5 fruit fly cellular contexts compared by ENCODE assay signal in the genomic region with DNA sequence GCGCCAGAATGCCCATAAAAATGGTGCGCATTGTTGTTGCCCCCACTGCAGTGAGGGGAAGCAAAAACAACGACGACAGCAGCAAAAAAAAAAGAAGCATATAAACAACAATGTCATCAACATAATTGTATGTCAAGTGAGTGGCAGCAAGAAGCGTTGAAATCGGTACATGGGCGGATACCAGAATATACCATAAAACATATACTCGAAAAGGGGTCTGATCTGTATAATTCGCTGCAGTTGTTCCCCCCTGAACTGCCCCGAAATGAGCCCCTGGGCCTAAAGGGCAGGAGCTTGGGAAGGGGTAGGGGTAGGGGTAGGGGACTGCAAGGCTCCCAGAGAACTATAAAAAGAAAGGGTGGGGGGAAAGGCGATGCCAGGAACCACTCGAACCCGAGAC.
A peak's percentile ranks its signal among the peaks of the same experiment; 100 is the strongest.
TF ChIP-seq lines count a peak whose summit lies in the region.

No protein-coding gene starts in this region.

- no peak for TF ChIP-seq CTCF in whole organism, embryonic (GFP tag; optimal IDR thresholded peaks at IDR 0.05; lab: Kevin White, UChicago)

TF ChIP-seq in whole organism, adult, 20 proteins besides CTCF, POLR2A, EP300 and RAD21:
- peak; percentile 53 for TF ChIP-seq tj (GFP tag; optimal IDR thresholded peaks at IDR 0.05; lab: Kevin White, UChicago)
- no peak for TF ChIP-seq kay (GFP tag; lab: Kevin White, UChicago; ENCODE audit: borderline replicate concordance)
- TF ChIP-seq CG7101 (tag; optimal IDR thresholded peaks at IDR 0.05; lab: Kevin White, UChicago) = no peak
- no peak for TF ChIP-seq Mnt (GFP tag; optimal IDR thresholded peaks at IDR 0.05; lab: Kevin White, UChicago)
- TF ChIP-seq CG12768 (GFP tag; optimal IDR thresholded peaks at IDR 0.05; lab: Kevin White, UChicago) = no peak
- TF ChIP-seq pad (GFP tag; optimal IDR thresholded peaks at IDR 0.05; lab: Kevin White, UChicago) = no peak

TF ChIP-seq in whole organism, embryonic, 481 proteins besides CTCF, POLR2A, EP300 and RAD21 (continues in another document):
- TF ChIP-seq CG34422 (GFP tag; IDR thresholded peaks at IDR 0.05; lab: Robert Waterston, UW) (0 out of 3 replicates have a peak, but pooled peaks have one; percentile 26), Nf-YC (tag; optimal IDR thresholded peaks at IDR 0.05; lab: Kevin White, UChicago) (no peak), ci (GFP tag; IDR thresholded peaks at IDR 0.05; lab: Robert Waterston, UW) (0 out of 3 replicates have a peak, but pooled peaks have one; percentile 18), CG16815 (GFP tag; optimal IDR thresholded peaks at IDR 0.05; lab: Kevin White, UChicago) (peak; percentile 7), dmrt11E (tag; optimal IDR thresholded peaks at IDR 0.05; lab: Kevin White, UChicago) (peak; percentile 30), crol (GFP tag; IDR thresholded peaks at IDR 0.05; lab: Robert Waterston, UW) (peak; percentile 82), CG1024 (GFP tag; IDR thresholded peaks at IDR 0.05; lab: Robert Waterston, UW) (no peak), ara (GFP tag; IDR thresholded peaks at IDR 0.05; lab: Robert Waterston, UW) (peak; percentile 49; the same call in 1 of the 2 replicates), CG9609 (GFP tag; optimal IDR thresholded peaks at IDR 0.05; lab: Kevin White, UChicago) (no peak), sim (GFP tag; IDR thresholded peaks at IDR 0.05; lab: Robert Waterston, UW) (0 out of 2 replicates have a peak, but pooled peaks have one; percentile 4), CG12155 (GFP tag; optimal IDR thresholded peaks at IDR 0.05; lab: Kevin White, UChicago) (no peak), CG17361 (GFP tag; IDR thresholded peaks at IDR 0.05; lab: Robert Waterston, UW) (0 out of 3 replicates have a peak, but pooled peaks have one; percentile 17), Xrp1 (GFP tag; IDR thresholded peaks at IDR 0.05; lab: Robert Waterston, UW) (peak; percentile 44; the same call in 1 of the 2 replicates), CG12744 (GFP tag; optimal IDR thresholded peaks at IDR 0.05; lab: Kevin White, UChicago) (no peak), CG32772 (GFP tag; IDR thresholded peaks at IDR 0.05; lab: Robert Waterston, UW) (0 out of 2 replicates have a peak, but pooled peaks have one; percentile 22), tin (GFP tag; optimal IDR thresholded peaks at IDR 0.05; lab: Kevin White, UChicago) (no peak), CG4360 (GFP tag; IDR thresholded peaks at IDR 0.05; lab: Robert Waterston, UW) (peak; percentile 64), lola (GFP tag; optimal IDR thresholded peaks at IDR 0.05; lab: Kevin White, UChicago) (no peak)

TF ChIP-seq in whole organism, prepupa, 60 proteins besides CTCF, POLR2A, EP300 and RAD21 (continues in another document):
- TF ChIP-seq fd85E (GFP tag; optimal IDR thresholded peaks at IDR 0.05; lab: Kevin White, UChicago) (no peak), Blimp-1 (GFP tag; optimal IDR thresholded peaks at IDR 0.05; lab: Kevin White, UChicago) (no peak), Sox15 (GFP tag; optimal IDR thresholded peaks at IDR 0.05; lab: Kevin White, UChicago) (no peak), CG11762 (GFP tag; optimal IDR thresholded peaks at IDR 0.05; lab: Kevin White, UChicago; ENCODE audit: insufficient read depth) (peak; percentile 12), CG15336 (GFP tag; IDR thresholded peaks at IDR 0.05; lab: Robert Waterston, UW) (no peak), CG1621 (tag; optimal IDR thresholded peaks at IDR 0.05; lab: Kevin White, UChicago) (peak; percentile 53), Lpt (GFP tag; optimal IDR thresholded peaks at IDR 0.05; lab: Kevin White, UChicago) (no peak), CG3032 (tag; optimal IDR thresholded peaks at IDR 0.05; lab: Kevin White, UChicago) (peak; percentile 37), Eip78C (GFP tag; lab: Kevin White, UChicago) (peak; percentile 64), dac (GFP tag; optimal IDR thresholded peaks at IDR 0.05; lab: Kevin White, UChicago) (no peak), Eip75B (GFP tag; optimal IDR thresholded peaks at IDR 0.05; lab: Kevin White, UChicago) (peak; percentile 19), fd59A (GFP tag; optimal IDR thresholded peaks at IDR 0.05; lab: Kevin White, UChicago) (no peak), Ets96B (tag; optimal IDR thresholded peaks at IDR 0.05; lab: Kevin White, UChicago) (peak; percentile 9), esn (GFP tag; optimal IDR thresholded peaks at IDR 0.05; lab: Kevin White, UChicago) (no peak), acj6 (GFP tag; optimal IDR thresholded peaks at IDR 0.05; lab: Kevin White, UChicago) (peak; percentile 16), svp (GFP tag; lab: Kevin White, UChicago) (no peak), CG31627 (GFP tag; optimal IDR thresholded peaks at IDR 0.05; lab: Kevin White, UChicago) (no peak), CG8632 (GFP tag; optimal IDR thresholded peaks at IDR 0.05; lab: Kevin White, UChicago) (no peak), topi (GFP tag; optimal IDR thresholded peaks at IDR 0.05; lab: Kevin White, UChicago) (no peak), pdm3 (GFP tag; optimal IDR thresholded peaks at IDR 0.05; lab: Kevin White, UChicago) (no peak), CG6854 (GFP tag; optimal IDR thresholded peaks at IDR 0.05; lab: Kevin White, UChicago) (peak; percentile 37), CG10631 (GFP tag; optimal IDR thresholded peaks at IDR 0.05; lab: Kevin White, UChicago) (peak; percentile 12)

TF ChIP-seq in whole organism, pupa, 21 proteins besides CTCF, POLR2A, EP300 and RAD21:
- TF ChIP-seq Ets98B (GFP tag; IDR thresholded peaks at IDR 0.05; lab: Robert Waterston, UW) = peak; percentile 44
- TF ChIP-seq Snoo (tag; optimal IDR thresholded peaks at IDR 0.05; lab: Kevin White, UChicago) = peak; percentile 18
- TF ChIP-seq CG15710 (tag; optimal IDR thresholded peaks at IDR 0.05; lab: Kevin White, UChicago) = peak; percentile 64
- TF ChIP-seq CG8159 (tag; optimal IDR thresholded peaks at IDR 0.05; lab: Kevin White, UChicago) = peak; percentile 51
- TF ChIP-seq CG8301 (tag; optimal IDR thresholded peaks at IDR 0.05; lab: Kevin White, UChicago) = no peak
- peak; percentile 78 for TF ChIP-seq CG13204 (GFP tag; optimal IDR thresholded peaks at IDR 0.05; lab: Kevin White, UChicago)
- TF ChIP-seq fd96Ca (GFP tag; IDR thresholded peaks at IDR 0.05; lab: Robert Waterston, UW) = no peak
- TF ChIP-seq Pif1A (GFP tag; optimal IDR thresholded peaks at IDR 0.05; lab: Kevin White, UChicago) = peak; percentile 14
- no peak for TF ChIP-seq Pif1B (GFP tag; optimal IDR thresholded peaks at IDR 0.05; lab: Kevin White, UChicago)
- peak; percentile 13 for TF ChIP-seq CG9948 (tag; optimal IDR thresholded peaks at IDR 0.05; lab: Kevin White, UChicago)
- TF ChIP-seq CG17806 (tag; optimal IDR thresholded peaks at IDR 0.05; lab: Kevin White, UChicago) = peak; percentile 54
- TF ChIP-seq CG4496 (GFP tag; IDR thresholded peaks at IDR 0.05; lab: Robert Waterston, UW) = peak; percentile 63
- no peak for TF ChIP-seq rn (GFP tag; IDR thresholded peaks at IDR 0.05; lab: Robert Waterston, UW)
- peak; percentile 17 for TF ChIP-seq CG14655 (GFP tag; optimal IDR thresholded peaks at IDR 0.05; lab: Kevin White, UChicago)
- peak; percentile 61 for TF ChIP-seq gl (tag; optimal IDR thresholded peaks at IDR 0.05; lab: Kevin White, UChicago)
- TF ChIP-seq CG34367 (tag; optimal IDR thresholded peaks at IDR 0.05; lab: Kevin White, UChicago) = no peak
- no peak for TF ChIP-seq CG32121 (GFP tag; IDR thresholded peaks at IDR 0.05; lab: Robert Waterston, UW)
- TF ChIP-seq EcR (GFP tag; optimal IDR thresholded peaks at IDR 0.05; lab: Kevin White, UChicago) = peak; percentile 65
- no peak for TF ChIP-seq CG12605 (GFP tag; IDR thresholded peaks at IDR 0.05; lab: Robert Waterston, UW)
- no peak for TF ChIP-seq CG10348 (GFP tag; IDR thresholded peaks at IDR 0.05; lab: Robert Waterston, UW)
- TF ChIP-seq D1 (tag; optimal IDR thresholded peaks at IDR 0.05; lab: Kevin White, UChicago) = no peak

TF ChIP-seq in whole organism, wandering third instar larva, 38 proteins besides CTCF, POLR2A, EP300 and RAD21:
- TF ChIP-seq HLH106 (tag; optimal IDR thresholded peaks at IDR 0.05; lab: Kevin White, UChicago) = peak; percentile 19
- TF ChIP-seq CrebA (GFP tag; optimal IDR thresholded peaks at IDR 0.05; lab: Kevin White, UChicago; ENCODE audit: borderline replicate concordance) = peak; percentile 25
- peak; percentile 5 for TF ChIP-seq Hnf4 (GFP tag; optimal IDR thresholded peaks at IDR 0.05; lab: Kevin White, UChicago)
- peak in 1 of 2 experiments; percentile 51 for TF ChIP-seq foxo (GFP tag; optimal IDR thresholded peaks at IDR 0.05; lab: Kevin White, UChicago)
- TF ChIP-seq dmrt93B (GFP tag; optimal IDR thresholded peaks at IDR 0.05; lab: Kevin White, UChicago) = no peak
- no peak for TF ChIP-seq CG9705 (GFP tag; optimal IDR thresholded peaks at IDR 0.05; lab: Kevin White, UChicago)
- TF ChIP-seq woc (GFP tag; optimal IDR thresholded peaks at IDR 0.05; lab: Kevin White, UChicago) = peak; percentile 18
- TF ChIP-seq Sp1 (GFP tag; optimal IDR thresholded peaks at IDR 0.05; lab: Kevin White, UChicago) = peak; percentile 26
- TF ChIP-seq dl (GFP tag; optimal IDR thresholded peaks at IDR 0.05; lab: Kevin White, UChicago; ENCODE audit: insufficient read depth in 1 of 2, partially characterized antibody in 2 of 2) = no peak
- TF ChIP-seq br (GFP tag; optimal IDR thresholded peaks at IDR 0.05; lab: Kevin White, UChicago) = peak; percentile 43
- no peak for TF ChIP-seq sv (GFP tag; optimal IDR thresholded peaks at IDR 0.05; lab: Kevin White, UChicago)
- TF ChIP-seq Abd-B (GFP tag; optimal IDR thresholded peaks at IDR 0.05; lab: Kevin White, UChicago) = no peak
- TF ChIP-seq rgr (GFP tag; optimal IDR thresholded peaks at IDR 0.05; lab: Kevin White, UChicago) = peak; percentile 23
- TF ChIP-seq pan (optimal IDR thresholded peaks at IDR 0.05; lab: Kevin White, UChicago) = no peak
- TF ChIP-seq ey (GFP tag; optimal IDR thresholded peaks at IDR 0.05; lab: Kevin White, UChicago) = no peak
- peak; percentile 18 for TF ChIP-seq h (GFP tag; optimal IDR thresholded peaks at IDR 0.05; lab: Kevin White, UChicago)
- TF ChIP-seq usp (GFP tag; optimal IDR thresholded peaks at IDR 0.05; lab: Kevin White, UChicago) = no peak
- no peak for TF ChIP-seq Jra (GFP tag; optimal IDR thresholded peaks at IDR 0.05; lab: Kevin White, UChicago)
